Worm (Caenorhabditis elegans): ENCODE measurements around the gene C25E10.4.

The C25E10.4 gene

ce11 chrV:9033267-9033666 lies at the start of gene C25E10.4:
C25E10.4 (plus strand) TSS chrV:9033567.
- TF ChIP-seq hmg-4 (GFP tag; optimal IDR thresholded peaks at IDR 0.05) (no peak), pes-1 (GFP tag; IDR thresholded peaks at IDR 0.05) (no peak), tra-4 (tag; optimal IDR thresholded peaks at IDR 0.05) (no peak), ceh-13 (GFP tag; optimal IDR thresholded peaks at IDR 0.05) (no peak), scrt-1 (GFP tag; IDR thresholded peaks at IDR 0.05) (no peak), F13C5.2 (tag; optimal IDR thresholded peaks at IDR 0.05) (no peak), tbx-11 (GFP tag; IDR thresholded peaks at IDR 0.05) (no peak), aly-1 (tag; optimal IDR thresholded peaks at IDR 0.05) (no peak), B0310.2 (tag; optimal IDR thresholded peaks at IDR 0.05) (no peak), ceh-36 (tag; optimal IDR thresholded peaks at IDR 0.05) (no peak), hnd-1 (tag; optimal IDR thresholded peaks at IDR 0.05) (no peak), hmbx-1 (tag; optimal IDR thresholded peaks at IDR 0.05) (no peak), flt-1 (GFP tag; IDR thresholded peaks at IDR 0.05) (no peak), tbx-37 (GFP tag; conservative IDR thresholded peaks at IDR 0.05) (no peak), ama-1 (optimal IDR thresholded peaks at IDR 0.05) (no peak), sea-1 (GFP tag; conservative IDR thresholded peaks at IDR 0.05) (no peak), ets-7 (tag; optimal IDR thresholded peaks at IDR 0.05) (no peak)

ce11 chrV:8983604-8984003 lies 49.8 kb upstream of the C25E10.4 start, which contains the start of gene str-86:
str-86 (minus strand) TSS chrV:8983704.
- TF ChIP-seq pes-1 (GFP tag; IDR thresholded peaks at IDR 0.05) (no peak), ama-1 (optimal IDR thresholded peaks at IDR 0.05) (no peak)

ce11 chrV:8984783-8985182 lies 48.6 kb upstream of the C25E10.4 start:
- TF ChIP-seq aly-1 (tag; optimal IDR thresholded peaks at IDR 0.05) (no peak), hnd-1 (tag; optimal IDR thresholded peaks at IDR 0.05) (no peak), ceh-13 (GFP tag; optimal IDR thresholded peaks at IDR 0.05) (no peak), sea-1 (GFP tag; conservative IDR thresholded peaks at IDR 0.05) (no peak), hmg-4 (GFP tag; optimal IDR thresholded peaks at IDR 0.05) (no peak), B0310.2 (tag; optimal IDR thresholded peaks at IDR 0.05) (no peak), flt-1 (GFP tag; IDR thresholded peaks at IDR 0.05) (no peak), ets-7 (tag; optimal IDR thresholded peaks at IDR 0.05) (no peak), pes-1 (GFP tag; IDR thresholded peaks at IDR 0.05) (no peak), F13C5.2 (tag; optimal IDR thresholded peaks at IDR 0.05) (no peak), ceh-36 (tag; optimal IDR thresholded peaks at IDR 0.05) (no peak), ama-1 (optimal IDR thresholded peaks at IDR 0.05) (no peak), scrt-1 (GFP tag; IDR thresholded peaks at IDR 0.05) (no peak), hmbx-1 (tag; optimal IDR thresholded peaks at IDR 0.05) (no peak), tra-4 (tag; optimal IDR thresholded peaks at IDR 0.05) (no peak), tbx-37 (GFP tag; conservative IDR thresholded peaks at IDR 0.05) (no peak), tbx-11 (GFP tag; IDR thresholded peaks at IDR 0.05) (no peak)

ce11 chrV:8985740-8986139 lies 47.6 kb upstream of the C25E10.4 start, which contains the start of gene str-85:
str-85 (minus strand) TSS chrV:8985840.
- TF ChIP-seq scrt-1 (GFP tag; IDR thresholded peaks at IDR 0.05) (no peak), ceh-13 (GFP tag; optimal IDR thresholded peaks at IDR 0.05) (no peak), ets-7 (tag; optimal IDR thresholded peaks at IDR 0.05) (no peak), tra-4 (tag; optimal IDR thresholded peaks at IDR 0.05) (no peak), hmg-4 (GFP tag; optimal IDR thresholded peaks at IDR 0.05) (no peak), sea-1 (GFP tag; conservative IDR thresholded peaks at IDR 0.05) (no peak), ama-1 (optimal IDR thresholded peaks at IDR 0.05) (no peak), hmbx-1 (tag; optimal IDR thresholded peaks at IDR 0.05) (no peak), tbx-37 (GFP tag; conservative IDR thresholded peaks at IDR 0.05) (no peak), ceh-36 (tag; optimal IDR thresholded peaks at IDR 0.05) (no peak), F13C5.2 (tag; optimal IDR thresholded peaks at IDR 0.05) (no peak), pes-1 (GFP tag; IDR thresholded peaks at IDR 0.05) (no peak), flt-1 (GFP tag; IDR thresholded peaks at IDR 0.05) (no peak)

ce11 chrV:8988104-8988503 lies 45.3 kb upstream of the C25E10.4 start, which contains the start of gene str-87:
str-87 (minus strand) TSS chrV:8988204.
- no peak for TF ChIP-seq pes-1 (GFP tag; IDR thresholded peaks at IDR 0.05)
- TF ChIP-seq hnd-1 (tag; optimal IDR thresholded peaks at IDR 0.05) = no peak
- no peak for TF ChIP-seq B0310.2 (tag; optimal IDR thresholded peaks at IDR 0.05)
- TF ChIP-seq tra-4 (tag; optimal IDR thresholded peaks at IDR 0.05) = no peak
- TF ChIP-seq tbx-37 (GFP tag; conservative IDR thresholded peaks at IDR 0.05) = no peak
- TF ChIP-seq tbx-11 (GFP tag; IDR thresholded peaks at IDR 0.05) = no peak
- TF ChIP-seq F13C5.2 (tag; optimal IDR thresholded peaks at IDR 0.05) = no peak
- TF ChIP-seq ama-1 (optimal IDR thresholded peaks at IDR 0.05) = no peak
- TF ChIP-seq hmg-4 (GFP tag; optimal IDR thresholded peaks at IDR 0.05) = no peak

- TF ChIP-seq flt-1 (GFP tag; IDR thresholded peaks at IDR 0.05) (no peak), ceh-36 (tag; optimal IDR thresholded peaks at IDR 0.05) (no peak), tbx-11 (GFP tag; IDR thresholded peaks at IDR 0.05) (no peak), F13C5.2 (tag; optimal IDR thresholded peaks at IDR 0.05) (no peak), scrt-1 (GFP tag; IDR thresholded peaks at IDR 0.05) (no peak), sea-1 (GFP tag; conservative IDR thresholded peaks at IDR 0.05) (no peak), ets-7 (tag; optimal IDR thresholded peaks at IDR 0.05) (no peak), tbx-37 (GFP tag; conservative IDR thresholded peaks at IDR 0.05) (no peak), hmbx-1 (tag; optimal IDR thresholded peaks at IDR 0.05) (no peak), pes-1 (GFP tag; IDR thresholded peaks at IDR 0.05) (no peak), ceh-13 (GFP tag; optimal IDR thresholded peaks at IDR 0.05) (no peak), hnd-1 (tag; optimal IDR thresholded peaks at IDR 0.05) (no peak), ama-1 (optimal IDR thresholded peaks at IDR 0.05) (no peak), hmg-4 (GFP tag; optimal IDR thresholded peaks at IDR 0.05) (no peak), aly-1 (tag; optimal IDR thresholded peaks at IDR 0.05) (no peak)
Measured at ce11 chrV:8990194-8990649, 43.1 kb upstream of the C25E10.4 start, which contains the start of gene F59E11.7. F59E11.7 (plus strand) TSS chrV:8990244.

- TF ChIP-seq flt-1 (GFP tag; IDR thresholded peaks at IDR 0.05) = no peak
- TF ChIP-seq aly-1 (tag; optimal IDR thresholded peaks at IDR 0.05) = no peak
- no peak for TF ChIP-seq pes-1 (GFP tag; IDR thresholded peaks at IDR 0.05)
- TF ChIP-seq ceh-13 (GFP tag; optimal IDR thresholded peaks at IDR 0.05) = no peak
- no peak for TF ChIP-seq ama-1 (optimal IDR thresholded peaks at IDR 0.05)
- TF ChIP-seq ets-7 (tag; optimal IDR thresholded peaks at IDR 0.05) = no peak
- no peak for TF ChIP-seq hnd-1 (tag; optimal IDR thresholded peaks at IDR 0.05)
- TF ChIP-seq hmbx-1 (tag; optimal IDR thresholded peaks at IDR 0.05) = no peak
- TF ChIP-seq ceh-36 (tag; optimal IDR thresholded peaks at IDR 0.05) = no peak
- TF ChIP-seq B0310.2 (tag; optimal IDR thresholded peaks at IDR 0.05) = no peak
Measured at ce11 chrV:8991679-8992078, 41.7 kb upstream of the C25E10.4 start, which contains the start of gene F59E11.6. F59E11.6 (plus strand) TSS chrV:8991789.
